Worm (Caenorhabditis elegans) whole organism, mixed stage, embryonic: ENCODE data around the gene T28D9.1.

Source experiments
- lin-13 ChIP-seq: fragments of 150-350 bp; optimal IDR thresholded peaks from 2 replicates; lab custom pipeline; 2014; ENCODE audit warnings: missing biosample characterization, missing genetic modification characterization
- nhr-12 ChIP-seq: fragments of 150-350 bp; optimal IDR thresholded peaks from 2 replicates; lab custom pipeline; 2014; ENCODE audit warnings: missing biosample characterization, missing genetic modification characterization
- nhr-237 ChIP-seq: fragments of 150-350 bp; optimal IDR thresholded peaks from 2 replicates; lab custom pipeline; 2014; ENCODE audit warnings: missing biosample characterization, missing genetic modification characterization
- ztf-11 ChIP-seq: fragments of 150-350 bp; optimal IDR thresholded peaks from 2 replicates; lab custom pipeline; 2014; ENCODE audit warnings: missing biosample characterization, missing genetic modification characterization

DNA sequence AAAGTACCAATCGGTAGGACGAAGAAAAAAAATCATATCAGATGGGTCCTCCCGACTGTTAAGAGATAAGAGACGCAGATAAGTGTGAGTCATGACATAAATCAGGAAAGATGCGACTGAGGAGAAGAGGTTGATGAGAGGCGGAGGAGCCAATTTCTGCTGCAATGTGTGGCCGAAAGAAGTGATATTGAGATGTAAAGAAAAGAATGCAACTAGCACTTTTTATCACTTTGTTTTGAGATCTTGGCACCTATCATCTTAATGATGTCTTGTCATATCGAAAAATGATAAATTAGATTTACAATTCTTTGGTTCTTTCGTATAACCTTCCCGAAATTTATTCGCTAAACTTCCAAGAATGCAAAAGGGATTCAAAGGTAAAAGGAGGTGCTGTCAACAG lies 10.1 kb upstream of the T28D9.1 start, which contains the start of gene del-10:
- TF ChIP-seq nhr-12 (tag; lab: Kevin White, UChicago) (no peak), ztf-11 (tag; lab: Kevin White, UChicago) (no peak), nhr-237 (tag; lab: Kevin White, UChicago) (no peak), lin-13 (tag; lab: Kevin White, UChicago) (no peak)
